Fruit fly (Drosophila melanogaster) whole organism, embryonic: ENCODE results near the gene mRpS33.

Experiments used
- ATbp ChIP-seq: fragments of 200-800 bp; sonication (Bioruptor generic); optimal IDR thresholded peaks from 2 replicates; lab custom pipeline; 2017; ENCODE audit warnings: missing biosample characterization, mild to moderate bottlenecking, missing genetic modification characterization, missing genetic modification reagents
- Abd-B ChIP-seq: fragments of 200-800 bp; sonication (Bioruptor generic); optimal IDR thresholded peaks from 2 replicates; lab custom pipeline; 2018; ENCODE audit warnings: missing biosample characterization, mild to moderate bottlenecking, missing genetic modification characterization, moderate library complexity
- Atf-2 ChIP-seq: fragments of 200-800 bp; sonication (Bioruptor generic); optimal IDR thresholded peaks from 2 replicates; lab custom pipeline; 2016; ENCODE audit warnings: missing biosample characterization, missing genetic modification characterization
- CG10267 ChIP-seq: fragments of 200-800 bp; sonication (Bioruptor generic); optimal IDR thresholded peaks from 2 replicates; lab custom pipeline; 2018; ENCODE audit warnings: missing biosample characterization, mild to moderate bottlenecking, missing genetic modification characterization, moderate library complexity
- CG10431 ChIP-seq: fragments of 200-800 bp; sonication (Bioruptor generic); optimal IDR thresholded peaks from 3 replicates; lab custom pipeline; 2018; ENCODE audit warnings: missing biosample characterization, mild to moderate bottlenecking, missing genetic modification characterization
- CG10565 ChIP-seq: fragments of 200-800 bp; sonication (Bioruptor generic); optimal IDR thresholded peaks from 3 replicates; lab custom pipeline; 2016; ENCODE audit warnings: missing biosample characterization, mild to moderate bottlenecking, missing genetic modification characterization
- CG10979 ChIP-seq: fragments of 200-800 bp; sonication (Bioruptor generic); optimal IDR thresholded peaks from 2 replicates; lab custom pipeline; 2018; ENCODE audit warnings: missing biosample characterization, mild to moderate bottlenecking, missing genetic modification characterization, moderate library complexity
- CG11247 ChIP-seq: fragments of 200-800 bp; sonication (Bioruptor generic); IDR thresholded peaks from 2 replicates; pipeline ENCODE4 v1.3.6; 2022; ENCODE audit warnings: missing biosample characterization, missing genetic modification characterization
- CG12155 ChIP-seq: fragments of 200-800 bp; sonication (Bioruptor generic); optimal IDR thresholded peaks from 3 replicates; lab custom pipeline; 2016; ENCODE audit warnings: missing biosample characterization, missing genetic modification characterization
- CG12299 ChIP-seq: fragments of 200-800 bp; sonication (Bioruptor generic); optimal IDR thresholded peaks from 2 replicates; lab custom pipeline; 2018; ENCODE audit warnings: missing biosample characterization, mild to moderate bottlenecking, missing genetic modification characterization
- CG1233 ChIP-seq: fragments of 200-800 bp; sonication (Bioruptor generic); optimal IDR thresholded peaks from 4 replicates; lab custom pipeline; 2018; ENCODE audit warnings: missing biosample characterization, mild to moderate bottlenecking, missing genetic modification characterization
- CG12744 ChIP-seq: fragments of 200-800 bp; sonication (Bioruptor generic); optimal IDR thresholded peaks from 2 replicates; lab custom pipeline; 2016; ENCODE audit warnings: missing biosample characterization, missing genetic modification characterization
- CG13123 ChIP-seq: fragments of 200-800 bp; sonication (Bioruptor generic); optimal IDR thresholded peaks from 2 replicates; lab custom pipeline; 2016; ENCODE audit warnings: missing biosample characterization, missing genetic modification characterization
- CG13624 ChIP-seq: fragments of 200-800 bp; sonication (Bioruptor generic); optimal IDR thresholded peaks from 2 replicates; lab custom pipeline; 2016; ENCODE audit warnings: missing biosample characterization, missing genetic modification characterization
- CG14667 ChIP-seq: fragments of 200-800 bp; sonication (Bioruptor generic); IDR thresholded peaks from 2 replicates; pipeline ENCODE4 v1.3.6; 2022; ENCODE audit warnings: missing biosample characterization, missing genetic modification characterization
- CG15269 ChIP-seq: fragments of 200-800 bp; sonication (Bioruptor generic); optimal IDR thresholded peaks from 2 replicates; lab custom pipeline; 2018; ENCODE audit warnings: missing biosample characterization, mild to moderate bottlenecking, missing genetic modification characterization, moderate library complexity
- CG17328 ChIP-seq: fragments of 200-800 bp; sonication (Bioruptor generic); IDR thresholded peaks from 2 replicates; pipeline ENCODE4 v1.3.6; 2022; ENCODE audit warnings: missing biosample characterization, missing genetic modification characterization
- CG17385 ChIP-seq: fragments of 200-800 bp; sonication (Bioruptor generic); optimal IDR thresholded peaks from 3 replicates; lab custom pipeline; 2018; ENCODE audit warnings: missing biosample characterization, mild to moderate bottlenecking, missing genetic modification characterization
- CG17802 ChIP-seq: fragments of 200-800 bp; sonication (Bioruptor generic); optimal IDR thresholded peaks from 2 replicates; lab custom pipeline; 2018; ENCODE audit warnings: missing biosample characterization, mild to moderate bottlenecking, missing genetic modification characterization, moderate library complexity
- CG1832 ChIP-seq: fragments of 200-800 bp; sonication (Bioruptor generic); optimal IDR thresholded peaks from 2 replicates; lab custom pipeline; 2017; ENCODE audit warnings: missing biosample characterization, mild to moderate bottlenecking, missing genetic modification characterization, inconsistent platforms
- CG2712 ChIP-seq: fragments of 200-800 bp; optimal IDR thresholded peaks from 3 replicates; lab custom pipeline; 2019; ENCODE audit warnings: missing biosample characterization, mild to moderate bottlenecking, missing genetic modification characterization, moderate library complexity
- CG31441 ChIP-seq: fragments of 200-800 bp; sonication (Bioruptor generic); IDR thresholded peaks from 2 replicates; pipeline ENCODE4 v1.3.6; 2022; ENCODE audit warnings: missing biosample characterization, missing genetic modification characterization
- CG32767 ChIP-seq: fragments of 200-800 bp; sonication (Bioruptor generic); IDR thresholded peaks from 2 replicates; pipeline ENCODE4 v1.3.6; 2022; ENCODE audit warnings: missing biosample characterization, missing genetic modification characterization
- CG4282 ChIP-seq: fragments of 200-800 bp; sonication (Bioruptor generic); optimal IDR thresholded peaks from 2 replicates; lab custom pipeline; 2016; ENCODE audit warnings: missing biosample characterization, missing genetic modification characterization
- CG4424 ChIP-seq: fragments of 200-800 bp; sonication (Bioruptor generic); optimal IDR thresholded peaks from 3 replicates; lab custom pipeline; 2016; ENCODE audit warnings: missing biosample characterization, missing genetic modification characterization
- CG4730 ChIP-seq: fragments of 200-800 bp; sonication (Bioruptor generic); IDR thresholded peaks from 2 replicates; pipeline ENCODE4 v1.3.6; 2022; ENCODE audit warnings: missing biosample characterization, missing genetic modification characterization
- CG6813 ChIP-seq: fragments of 200-800 bp; sonication (Bioruptor generic); optimal IDR thresholded peaks from 2 replicates; lab custom pipeline; 2017; ENCODE audit warnings: missing biosample characterization, missing genetic modification characterization, mild to moderate bottlenecking, moderate library complexity, missing genetic modification reagents
- CG7372 ChIP-seq: fragments of 200-800 bp; sonication (Bioruptor generic); IDR thresholded peaks from 2 replicates; pipeline ENCODE4 v1.3.6; 2022; ENCODE audit warnings: missing biosample characterization, missing genetic modification characterization
- Fer1 ChIP-seq: fragments of 200-800 bp; sonication (Bioruptor generic); optimal IDR thresholded peaks from 2 replicates; lab custom pipeline; 2017; ENCODE audit warnings: missing biosample characterization, mild to moderate bottlenecking, missing genetic modification characterization
- HLHmδ ChIP-seq: fragments of 200-800 bp; sonication (Bioruptor generic); optimal IDR thresholded peaks from 2 replicates; lab custom pipeline; 2018; ENCODE audit warnings: missing biosample characterization, mild to moderate bottlenecking, missing genetic modification characterization, moderate library complexity
- Hr39 ChIP-seq: fragments of >200 bp; optimal IDR thresholded peaks from 2 replicates; lab custom pipeline; 2017
- MBD-R2 ChIP-seq: fragments of 200-800 bp; sonication (Bioruptor generic); IDR thresholded peaks from 2 replicates; pipeline ENCODE4 v1.3.6; 2022; ENCODE audit warnings: missing biosample characterization, missing genetic modification characterization
- Poxn ChIP-seq: fragments of 200-800 bp; sonication (Bioruptor generic); IDR thresholded peaks from 2 replicates; pipeline ENCODE4 v1.3.6; 2022; ENCODE audit warnings: missing biosample characterization, missing genetic modification characterization
- Sox102F ChIP-seq: fragments of 200-800 bp; sonication (Bioruptor generic); optimal IDR thresholded peaks from 2 replicates; lab custom pipeline; 2018; ENCODE audit warnings: missing biosample characterization, mild to moderate bottlenecking, missing genetic modification characterization, moderate library complexity
- Xbp1 ChIP-seq: fragments of 200-800 bp; sonication (Bioruptor generic); optimal IDR thresholded peaks from 3 replicates; lab custom pipeline; 2016; ENCODE audit warnings: missing biosample characterization, mild to moderate bottlenecking, missing genetic modification characterization
- az2 ChIP-seq: fragments of 200-800 bp; sonication (Bioruptor generic); optimal IDR thresholded peaks from 3 replicates; lab custom pipeline; 2016; ENCODE audit warnings: missing biosample characterization, missing genetic modification characterization
- bbx ChIP-seq: fragments of 200-800 bp; sonication (Bioruptor generic); IDR thresholded peaks from 2 replicates; pipeline ENCODE4 v1.3.6; 2022; ENCODE audit warnings: missing biosample characterization, missing genetic modification characterization; ENCODE audit not compliant: partially characterized antibody
- dm ChIP-seq: fragments of 200-800 bp; sonication (Bioruptor generic); optimal IDR thresholded peaks from 3 replicates; lab custom pipeline; 2016; ENCODE audit warnings: missing biosample characterization, missing genetic modification characterization
- eve ChIP-seq, 2 experiments: fragments of >200 bp; optimal IDR thresholded peaks; 2 replicates each; lab custom pipeline; 2017; ENCODE audit warnings: missing biosample characterization in 2 of 2, missing genetic modification characterization in 2 of 2
- h ChIP-seq: fragments of >200 bp; optimal IDR thresholded peaks from 2 replicates; lab custom pipeline; 2017
- hth ChIP-seq: fragments of >200 bp; optimal IDR thresholded peaks from 2 replicates; lab custom pipeline; 2017; ENCODE audit warnings: inconsistent platforms
- kay ChIP-seq: fragments of 200-800 bp; sonication (Bioruptor generic); optimal IDR thresholded peaks from 2 replicates; lab custom pipeline; 2016; ENCODE audit warnings: missing biosample characterization, missing genetic modification characterization
- klu ChIP-seq: fragments of 200-800 bp; sonication (Bioruptor generic); IDR thresholded peaks from 2 replicates; pipeline ENCODE4 v1.3.6; 2022; ENCODE audit warnings: missing biosample characterization, missing genetic modification characterization
- lmd ChIP-seq: fragments of 200-800 bp; sonication (Bioruptor generic); IDR thresholded peaks from 2 replicates; pipeline ENCODE4 v1.3.6; 2022; ENCODE audit warnings: missing biosample characterization, missing genetic modification characterization
- pita ChIP-seq: fragments of 200-800 bp; sonication (Bioruptor generic); optimal IDR thresholded peaks from 2 replicates; lab custom pipeline; 2017; ENCODE audit warnings: missing biosample characterization, mild to moderate bottlenecking, missing genetic modification characterization
- sr ChIP-seq: fragments of 200-800 bp; sonication (Bioruptor generic); IDR thresholded peaks from 3 replicates; pipeline ENCODE4 v1.3.6; 2022; ENCODE audit warnings: missing biosample characterization, missing genetic modification characterization
- tap ChIP-seq: fragments of 200-800 bp; optimal IDR thresholded peaks from 3 replicates; lab custom pipeline; 2019; ENCODE audit warnings: missing biosample characterization, mild to moderate bottlenecking, missing genetic modification characterization, moderate library complexity
- vvl ChIP-seq: fragments of 200-800 bp; sonication (Bioruptor generic); IDR thresholded peaks from 2 replicates; pipeline ENCODE4 v1.3.6; 2022; ENCODE audit warnings: missing biosample characterization, missing genetic modification characterization
- wor ChIP-seq: fragments of 200-800 bp; sonication (Bioruptor generic); IDR thresholded peaks from 2 replicates; pipeline ENCODE4 v1.3.6; 2022; ENCODE audit warnings: missing biosample characterization, missing genetic modification characterization
- zen2 ChIP-seq: fragments of 200-800 bp; sonication (Bioruptor generic); IDR thresholded peaks from 3 replicates; pipeline ENCODE4 v1.3.6; 2022; ENCODE audit warnings: missing biosample characterization, missing genetic modification characterization; ENCODE audit not compliant: partially characterized antibody
- zf30C ChIP-seq: fragments of 200-800 bp; sonication (Bioruptor generic); optimal IDR thresholded peaks from 3 replicates; lab custom pipeline; 2018; ENCODE audit warnings: missing biosample characterization, mild to moderate bottlenecking, missing genetic modification characterization
- zfh1 ChIP-seq: fragments of 200-800 bp; sonication (Bioruptor generic); IDR thresholded peaks from 3 replicates; pipeline ENCODE4 v1.3.6; 2022; ENCODE audit warnings: missing biosample characterization, missing genetic modification characterization

Gene mRpS33

DNA sequence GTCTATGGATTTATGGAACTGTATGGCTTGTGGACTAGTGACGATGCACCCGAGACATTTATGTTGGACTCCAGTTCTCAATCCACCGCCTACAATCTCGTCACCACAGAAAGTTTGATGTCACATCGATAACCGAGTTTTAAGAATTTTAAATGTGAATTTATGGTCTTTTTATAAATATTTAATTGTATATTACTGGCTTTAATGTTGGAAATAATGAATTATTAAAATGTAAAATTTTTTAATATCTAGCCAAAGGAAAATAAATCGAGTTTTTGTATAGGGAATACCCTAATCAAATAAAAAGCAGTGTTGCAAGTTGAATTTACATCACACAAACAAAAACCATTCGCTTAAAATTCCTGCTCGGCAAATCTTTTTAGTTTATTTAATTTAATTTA is 3.7 kb downstream of the mRpS33 start, which contains the start of gene Fntb (continued):
- TF ChIP-seq Abd-B (GFP tag; lab: Kevin White, UChicago) (peak; percentile 74), az2 (GFP tag; lab: Kevin White, UChicago) (peak; percentile 70), CG31441 (GFP tag; lab: Robert Waterston, UW) (peak; percentile 86), hth (lab: Kevin White, UChicago) (no peak), CG7372 (peak; percentile 20; the same call in 1 of the 2 replicates), CG10431 (no peak), dm (GFP tag; lab: Kevin White, UChicago) (no peak), zfh1 (GFP tag; lab: Robert Waterston, UW) (0 out of 3 replicates have a peak, but pooled peaks have one; percentile 15), CG10979 (tag; lab: Kevin White, UChicago) (peak; percentile 72), klu (GFP tag; lab: Robert Waterston, UW) (peak; percentile 42; the same call in 1 of the 2 replicates), CG12299 (tag; lab: Kevin White, UChicago) (peak; percentile 48), CG4424 (peak; percentile 68), sr (no peak), tap (no peak), bbx (no peak), CG13123 (GFP tag; lab: Kevin White, UChicago) (no peak), Atf-2 (GFP tag; lab: Kevin White, UChicago) (no peak), Poxn (GFP tag; lab: Robert Waterston, UW) (no peak), CG32767 (GFP tag; lab: Robert Waterston, UW) (peak; percentile 34; the same call in 1 of the 2 replicates), CG6813 (peak; percentile 13), zf30C (GFP tag; lab: Kevin White, UChicago) (no peak), CG15269 (tag; lab: Kevin White, UChicago) (no peak), CG17328 (GFP tag; lab: Robert Waterston, UW) (0 out of 2 replicates have a peak, but pooled peaks have one; percentile 38), Fer1 (peak; percentile 73), CG2712 (tag; lab: Kevin White, UChicago) (peak; percentile 81), lmd (GFP tag; lab: Robert Waterston, UW) (peak; percentile 63; the same call in 1 of the 2 replicates), kay (GFP tag; lab: Kevin White, UChicago) (peak; percentile 19), CG17802 (tag; lab: Kevin White, UChicago) (no peak), CG10565 (GFP tag; lab: Kevin White, UChicago) (no peak), zen2 (GFP tag; lab: Robert Waterston, UW) (no peak), HLHmδ (GFP tag; lab: Kevin White, UChicago) (no peak), CG4282 (GFP tag; lab: Kevin White, UChicago) (no peak), CG1832 (GFP tag; lab: Kevin White, UChicago) (no peak), CG10267 (tag; lab: Kevin White, UChicago) (peak; percentile 92), vvl (GFP tag; lab: Robert Waterston, UW) (peak; percentile 68), CG4730 (GFP tag; lab: Robert Waterston, UW) (peak; percentile 20; the same call in 1 of the 2 replicates), wor (GFP tag; lab: Robert Waterston, UW) (no peak), CG12744 (GFP tag; lab: Kevin White, UChicago) (peak; percentile 11), ATbp (GFP tag; lab: Kevin White, UChicago) (peak; percentile 40), CG17385 (GFP tag; lab: Kevin White, UChicago) (peak; percentile 71), CG14667 (GFP tag; lab: Robert Waterston, UW) (peak; percentile 38; the same call in 1 of the 2 replicates), MBD-R2 (peak; percentile 72), CG13624 (no peak), Xbp1 (GFP tag; lab: Kevin White, UChicago) (peak; percentile 74), CG12155 (peak; percentile 62), h (lab: Kevin White, UChicago) (no peak), CG11247 (peak; percentile 40; the same call in 1 of the 2 replicates), Sox102F (no peak), pita (GFP tag; lab: Kevin White, UChicago) (no peak), CG1233 (GFP tag; lab: Kevin White, UChicago) (peak; percentile 70), eve (GFP tag; optimal IDR thresholded peaks at IDR 0.05; lab: Kevin White, UChicago) (no peak), Hr39 (lab: Kevin White, UChicago) (no peak)
